Fruit fly (Drosophila melanogaster) whole organism, embryonic: Measurements from ENCODE around the gene tmod.

Source experiments
- Adf1 ChIP-seq: fragments of 200-800 bp; sonication (Bioruptor generic); IDR thresholded peaks from 2 replicates; pipeline ENCODE4 v1.3.6; 2022; ENCODE audit warnings: missing biosample characterization, missing genetic modification characterization
- Atf6 ChIP-seq: fragments of 200-800 bp; sonication (Bioruptor generic); IDR thresholded peaks from 2 replicates; pipeline ENCODE4 v1.3.6; 2022; ENCODE audit warnings: missing biosample characterization, missing genetic modification characterization
- CG10274 ChIP-seq: fragments of 200-800 bp; sonication (Bioruptor generic); optimal IDR thresholded peaks from 3 replicates; lab custom pipeline; 2017; ENCODE audit warnings: missing biosample characterization, mild to moderate bottlenecking, missing genetic modification characterization
- CG10366 ChIP-seq: fragments of 200-800 bp; sonication (Bioruptor generic); IDR thresholded peaks from 2 replicates; pipeline ENCODE4 v1.3.6; 2022; ENCODE audit warnings: missing biosample characterization, missing genetic modification characterization
- CG11398 ChIP-seq: fragments of 200-800 bp; sonication (Bioruptor generic); optimal IDR thresholded peaks from 2 replicates; lab custom pipeline; 2016; ENCODE audit warnings: missing biosample characterization, missing genetic modification characterization
- CG12391 ChIP-seq: fragments of 200-800 bp; sonication (Bioruptor generic); optimal IDR thresholded peaks from 3 replicates; lab custom pipeline; 2018; ENCODE audit warnings: missing biosample characterization, mild to moderate bottlenecking, missing genetic modification characterization, moderate library complexity
- CG13775 ChIP-seq: fragments of 200-800 bp; sonication (Bioruptor generic); optimal IDR thresholded peaks from 3 replicates; lab custom pipeline; 2017; ENCODE audit warnings: missing biosample characterization, mild to moderate bottlenecking, missing genetic modification characterization
- CG15696 ChIP-seq: fragments of 200-800 bp; sonication (Bioruptor generic); optimal IDR thresholded peaks from 2 replicates; lab custom pipeline; 2019; ENCODE audit warnings: missing biosample characterization, mild to moderate bottlenecking, missing genetic modification characterization, moderate library complexity
- CG16813 ChIP-seq: fragments of 200-800 bp; sonication (Bioruptor generic); IDR thresholded peaks from 3 replicates; pipeline ENCODE4 v1.3.6; 2022; ENCODE audit warnings: missing biosample characterization, missing genetic modification characterization; ENCODE audit not compliant: partially characterized antibody
- CG17612 ChIP-seq: fragments of 200-800 bp; sonication (Bioruptor generic); IDR thresholded peaks from 2 replicates; pipeline ENCODE4 v1.3.6; 2022; ENCODE audit warnings: missing biosample characterization, missing genetic modification characterization
- CG2889 ChIP-seq: fragments of 200-800 bp; sonication (Bioruptor generic); IDR thresholded peaks from 3 replicates; pipeline ENCODE4 v1.3.6; 2022; ENCODE audit warnings: missing biosample characterization, missing genetic modification characterization
- CG34224 ChIP-seq: fragments of 200-800 bp; sonication (Bioruptor generic); IDR thresholded peaks from 3 replicates; pipeline ENCODE4 v1.3.6; 2022; ENCODE audit warnings: missing biosample characterization, missing genetic modification characterization; ENCODE audit not compliant: partially characterized antibody
- CG3726 ChIP-seq: fragments of 200-800 bp; sonication (Bioruptor generic); IDR thresholded peaks from 3 replicates; pipeline ENCODE4, ENCODE4 v1.3.6; 2022; ENCODE audit warnings: missing biosample characterization, missing genetic modification characterization
- CG4617 ChIP-seq: fragments of 200-800 bp; sonication (Bioruptor generic); optimal IDR thresholded peaks from 3 replicates; lab custom pipeline; 2016; ENCODE audit warnings: missing biosample characterization, missing genetic modification characterization, borderline replicate concordance
- CG5245 ChIP-seq: fragments of 200-800 bp; sonication (Bioruptor generic); optimal IDR thresholded peaks from 3 replicates; lab custom pipeline; 2016; ENCODE audit warnings: missing biosample characterization, missing genetic modification characterization
- CG6254 ChIP-seq: fragments of 200-800 bp; sonication (Bioruptor generic); optimal IDR thresholded peaks from 3 replicates; lab custom pipeline; 2017; ENCODE audit warnings: mild to moderate bottlenecking, missing biosample characterization, missing genetic modification reagents, missing genetic modification characterization
- CG6272 ChIP-seq: fragments of 200-800 bp; sonication (Bioruptor generic); IDR thresholded peaks from 2 replicates; pipeline ENCODE4 v1.3.6; 2022; ENCODE audit warnings: missing biosample characterization, missing genetic modification characterization
- CG6689 ChIP-seq: fragments of 200-800 bp; sonication (Bioruptor generic); IDR thresholded peaks from 2 replicates; pipeline ENCODE4 v1.3.6; 2022; ENCODE audit warnings: missing biosample characterization, missing genetic modification characterization
- CG7271 ChIP-seq: fragments of 200-800 bp; sonication (Bioruptor generic); optimal IDR thresholded peaks from 2 replicates; lab custom pipeline; 2018; ENCODE audit warnings: missing biosample characterization, mild to moderate bottlenecking, missing genetic modification characterization, moderate library complexity
- CG7556 ChIP-seq: fragments of 200-800 bp; sonication (Bioruptor generic); optimal IDR thresholded peaks from 2 replicates; lab custom pipeline; 2017; ENCODE audit warnings: missing biosample characterization, mild to moderate bottlenecking, missing genetic modification characterization
- CG8478 ChIP-seq: fragments of >200 bp; optimal IDR thresholded peaks from 2 replicates; lab custom pipeline; 2018
- Deaf1 ChIP-seq: fragments of 200-800 bp; optimal IDR thresholded peaks from 3 replicates; lab custom pipeline; 2019; ENCODE audit warnings: missing biosample characterization, mild to moderate bottlenecking, missing genetic modification characterization, moderate library complexity
- Dip3 ChIP-seq: fragments of 200-800 bp; sonication (Bioruptor generic); optimal IDR thresholded peaks from 3 replicates; lab custom pipeline; 2016; ENCODE audit warnings: missing biosample characterization, missing genetic modification characterization
- H15 ChIP-seq: fragments of 200-800 bp; sonication (Bioruptor generic); IDR thresholded peaks from 3 replicates; pipeline ENCODE4 v1.3.6; 2022; ENCODE audit warnings: missing biosample characterization, missing genetic modification characterization
- HLH3B ChIP-seq: fragments of 200-800 bp; sonication (Bioruptor generic); IDR thresholded peaks from 2 replicates; pipeline ENCODE4 v1.3.6; 2022; ENCODE audit warnings: missing biosample characterization, missing genetic modification characterization
- Hand ChIP-seq: fragments of 200-800 bp; sonication (Bioruptor generic); optimal IDR thresholded peaks from 2 replicates; lab custom pipeline; 2017; ENCODE audit warnings: mild to moderate bottlenecking, missing biosample characterization, missing genetic modification reagents, missing genetic modification characterization
- Mes4 ChIP-seq: fragments of 200-800 bp; sonication (Bioruptor generic); optimal IDR thresholded peaks from 2 replicates; lab custom pipeline; 2016; ENCODE audit warnings: missing biosample characterization, missing genetic modification characterization
- Xrp1 ChIP-seq: fragments of 200-800 bp; sonication (Bioruptor generic); IDR thresholded peaks from 2 replicates; pipeline ENCODE4 v1.3.6; 2022; ENCODE audit warnings: missing biosample characterization, missing genetic modification characterization
- aop ChIP-seq: fragments of 200-800 bp; sonication (Bioruptor generic); IDR thresholded peaks from 2 replicates; pipeline ENCODE4 v1.3.6; 2022; ENCODE audit warnings: missing biosample characterization, missing genetic modification characterization
- cad ChIP-seq: fragments of >200 bp; optimal IDR thresholded peaks from 2 replicates; lab custom pipeline; 2017; ENCODE audit warnings: missing biosample characterization, missing genetic modification characterization
- chm ChIP-seq: fragments of 200-800 bp; sonication (Bioruptor generic); IDR thresholded peaks from 2 replicates; pipeline ENCODE4 v1.3.6; 2022; ENCODE audit warnings: missing biosample characterization, missing genetic modification characterization
- dan ChIP-seq: fragments of 200-800 bp; sonication (Bioruptor generic); IDR thresholded peaks from 2 replicates; pipeline ENCODE4 v1.3.6; 2022; ENCODE audit warnings: missing biosample characterization, missing genetic modification characterization
- danr ChIP-seq: fragments of 200-800 bp; sonication (Bioruptor generic); IDR thresholded peaks from 2 replicates; pipeline ENCODE4 v1.3.6; 2022; ENCODE audit warnings: missing biosample characterization, missing genetic modification characterization
- dati ChIP-seq: fragments of 200-800 bp; sonication (Bioruptor generic); IDR thresholded peaks from 2 replicates; pipeline ENCODE4 v1.3.6; 2022; ENCODE audit warnings: missing biosample characterization, missing genetic modification characterization
- fd64A ChIP-seq: fragments of 200-800 bp; sonication (Bioruptor generic); optimal IDR thresholded peaks from 3 replicates; lab custom pipeline; 2018; ENCODE audit warnings: missing biosample characterization, mild to moderate bottlenecking, missing genetic modification characterization
- ftz-f1 ChIP-seq: fragments of 200-800 bp; sonication (Bioruptor generic); optimal IDR thresholded peaks from 2 replicates; lab custom pipeline; 2016; ENCODE audit warnings: missing biosample characterization, missing genetic modification characterization
- gem ChIP-seq: fragments of 200-800 bp; sonication (Bioruptor generic); optimal IDR thresholded peaks from 2 replicates; lab custom pipeline; 2019; ENCODE audit warnings: missing biosample characterization, mild to moderate bottlenecking, missing genetic modification characterization, moderate library complexity
- h ChIP-seq: fragments of >200 bp; optimal IDR thresholded peaks from 2 replicates; lab custom pipeline; 2017
- jigr1 ChIP-seq: fragments of 200-800 bp; sonication (Bioruptor generic); IDR thresholded peaks from 3 replicates; pipeline ENCODE4 v1.3.6; 2022; ENCODE audit warnings: missing biosample characterization, missing genetic modification characterization
- kay ChIP-seq: fragments of 200-800 bp; sonication (Bioruptor generic); optimal IDR thresholded peaks from 2 replicates; lab custom pipeline; 2016; ENCODE audit warnings: missing biosample characterization, missing genetic modification characterization
- lbe ChIP-seq: fragments of 200-800 bp; sonication (Bioruptor generic); optimal IDR thresholded peaks from 2 replicates; lab custom pipeline; 2016; ENCODE audit warnings: missing biosample characterization, mild to moderate bottlenecking, missing genetic modification characterization
- lilli ChIP-seq: fragments of 200-800 bp; sonication (Bioruptor generic); optimal IDR thresholded peaks from 3 replicates; lab custom pipeline; 2016; ENCODE audit warnings: missing biosample characterization, missing genetic modification characterization
- nmo ChIP-seq: fragments of 200-800 bp; sonication (Bioruptor generic); optimal IDR thresholded peaks from 2 replicates; lab custom pipeline; 2018; ENCODE audit warnings: missing biosample characterization, mild to moderate bottlenecking, missing genetic modification characterization, moderate library complexity
- p53 ChIP-seq: fragments of 200-800 bp; sonication (Bioruptor generic); optimal IDR thresholded peaks from 2 replicates; lab custom pipeline; 2016; ENCODE audit warnings: missing biosample characterization, missing genetic modification characterization
- pfk ChIP-seq: fragments of 200-800 bp; sonication (Bioruptor generic); optimal IDR thresholded peaks from 2 replicates; lab custom pipeline; 2018; ENCODE audit warnings: missing biosample characterization, mild to moderate bottlenecking, missing genetic modification characterization, moderate library complexity
- pum ChIP-seq: fragments of 200-800 bp; sonication (Bioruptor generic); optimal IDR thresholded peaks from 2 replicates; lab custom pipeline; 2016; ENCODE audit warnings: missing biosample characterization, missing genetic modification characterization
- repo ChIP-seq: fragments of 200-800 bp; sonication (Bioruptor generic); optimal IDR thresholded peaks from 2 replicates; lab custom pipeline; 2016; ENCODE audit warnings: missing biosample characterization, missing genetic modification characterization
- row ChIP-seq: fragments of 200-800 bp; sonication (Bioruptor generic); IDR thresholded peaks from 3 replicates; pipeline ENCODE4 v1.3.6; 2022; ENCODE audit warnings: missing biosample characterization, missing genetic modification characterization
- sug ChIP-seq: fragments of 200-800 bp; optimal IDR thresholded peaks from 2 replicates; lab custom pipeline; 2019; ENCODE audit warnings: missing biosample characterization, mild to moderate bottlenecking, missing genetic modification characterization, moderate library complexity
- vfl ChIP-seq: fragments of 200-800 bp; sonication (Bioruptor generic); optimal IDR thresholded peaks from 2 replicates; lab custom pipeline; 2016; ENCODE audit warnings: missing biosample characterization, missing genetic modification characterization
- zf30C ChIP-seq: fragments of 200-800 bp; sonication (Bioruptor generic); optimal IDR thresholded peaks from 3 replicates; lab custom pipeline; 2018; ENCODE audit warnings: missing biosample characterization, mild to moderate bottlenecking, missing genetic modification characterization

tmod gene

DNA sequence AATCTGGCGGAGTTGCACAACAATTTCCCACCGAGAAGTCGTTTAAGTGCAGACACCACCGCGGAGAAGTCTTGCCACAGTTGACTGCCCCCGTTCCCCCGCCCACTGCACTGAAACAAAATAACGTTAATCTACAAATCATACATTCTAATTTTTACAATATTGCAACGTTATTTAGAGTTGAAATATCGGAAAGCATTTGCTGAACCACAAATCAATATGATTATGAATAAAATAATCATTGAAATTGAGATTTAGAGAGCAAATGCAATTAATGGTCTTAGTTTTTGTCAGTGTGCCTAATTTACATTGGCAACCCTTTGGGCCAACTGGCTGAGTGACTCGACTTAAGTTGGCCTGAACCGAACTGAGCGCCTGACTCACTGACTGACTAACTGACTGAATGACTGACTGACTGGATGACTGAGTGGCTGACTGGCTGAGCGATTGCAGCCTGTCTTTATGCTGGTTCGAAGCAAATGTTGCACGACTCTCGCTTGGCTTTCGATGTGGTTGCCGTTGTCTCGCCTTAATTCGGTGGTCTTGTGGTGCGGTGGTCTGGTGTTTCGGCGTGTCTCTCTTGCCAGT lies 38.2 kb downstream of the tmod start (continued):
- no peak for TF ChIP-seq CG7271
- TF ChIP-seq sug (tag; lab: Kevin White, UChicago), result peak; percentile 35
- no peak for TF ChIP-seq cad (GFP tag; lab: Kevin White, UChicago)
- TF ChIP-seq kay, result peak; percentile 45
- TF ChIP-seq jigr1, result 0 out of 3 replicates have a peak, but pooled peaks have one; percentile 35
- peak; percentile 41; the same call in 1 of the 2 replicates for TF ChIP-seq danr (GFP tag; lab: Robert Waterston, UW)
- TF ChIP-seq dan (GFP tag; lab: Robert Waterston, UW), result 0 out of 2 replicates have a peak, but pooled peaks have one; percentile 31
- peak; percentile 86 for TF ChIP-seq CG12391
- TF ChIP-seq CG3726 (GFP tag; lab: Robert Waterston, UW), result 0 out of 3 replicates have a peak, but pooled peaks have one; percentile 50
- peak; percentile 51; the same call in 1 of the 2 replicates for TF ChIP-seq dati (GFP tag; lab: Robert Waterston, UW)
- peak; percentile 36; the same call in 1 of the 2 replicates for TF ChIP-seq CG17612
- peak; percentile 20 for TF ChIP-seq p53 (GFP tag; lab: Kevin White, UChicago)
- peak; percentile 80 for TF ChIP-seq nmo (GFP tag; lab: Kevin White, UChicago)
- TF ChIP-seq aop (GFP tag; lab: Robert Waterston, UW), result no peak
- no peak for TF ChIP-seq vfl (GFP tag; lab: Kevin White, UChicago)
- TF ChIP-seq repo, result no peak
- TF ChIP-seq CG7556 (GFP tag; lab: Kevin White, UChicago), result peak; percentile 82
- TF ChIP-seq HLH3B (GFP tag; lab: Robert Waterston, UW), result peak; percentile 84
- peak; percentile 68 for TF ChIP-seq pum (GFP tag; lab: Kevin White, UChicago)
- TF ChIP-seq CG11398 (GFP tag; lab: Kevin White, UChicago), result peak; percentile 62
- peak; percentile 87 for TF ChIP-seq Xrp1 (GFP tag; lab: Robert Waterston, UW)
- no peak for TF ChIP-seq Dip3 (GFP tag; lab: Kevin White, UChicago)
- no peak for TF ChIP-seq CG4617 (GFP tag; lab: Kevin White, UChicago)
- peak; percentile 77 for TF ChIP-seq zf30C
- TF ChIP-seq CG8478 (lab: Kevin White, UChicago), result no peak
- TF ChIP-seq row (GFP tag; lab: Robert Waterston, UW), result peak; percentile 84
- peak; percentile 44 for TF ChIP-seq fd64A (GFP tag; lab: Kevin White, UChicago)
- peak; percentile 82 for TF ChIP-seq chm (GFP tag; lab: Robert Waterston, UW)
- TF ChIP-seq CG6272, result peak; percentile 57
- peak; percentile 61 for TF ChIP-seq lilli (GFP tag; lab: Kevin White, UChicago)
- peak; percentile 80 for TF ChIP-seq CG10366 (GFP tag; lab: Robert Waterston, UW)
- TF ChIP-seq Hand (GFP tag; lab: Kevin White, UChicago), result no peak
- TF ChIP-seq h (lab: Kevin White, UChicago), result no peak
- TF ChIP-seq CG15696, result peak; percentile 47
- TF ChIP-seq ftz-f1 (GFP tag; lab: Kevin White, UChicago), result no peak
- TF ChIP-seq CG2889 (GFP tag; lab: Robert Waterston, UW), result peak; percentile 42; the same call in 1 of the 3 replicates
- peak; percentile 28 for TF ChIP-seq CG10274 (GFP tag; lab: Kevin White, UChicago)
- TF ChIP-seq Deaf1 (tag; lab: Kevin White, UChicago), result no peak
- peak; percentile 87 for TF ChIP-seq lbe (GFP tag; lab: Kevin White, UChicago)
- TF ChIP-seq Atf6 (GFP tag; lab: Robert Waterston, UW), result peak; percentile 71; the same call in 1 of the 2 replicates
- TF ChIP-seq Mes4 (GFP tag; lab: Kevin White, UChicago), result peak; percentile 58
- TF ChIP-seq CG16813 (GFP tag; lab: Robert Waterston, UW), result no peak
- peak; percentile 81 for TF ChIP-seq CG6689 (GFP tag; lab: Robert Waterston, UW)
- TF ChIP-seq Adf1 (GFP tag; lab: Robert Waterston, UW), result no peak
- TF ChIP-seq CG6254 (GFP tag; lab: Kevin White, UChicago), result peak; percentile 69
- peak; percentile 47; the same call in 2 of the 3 replicates for TF ChIP-seq H15 (GFP tag; lab: Robert Waterston, UW)
- no peak for TF ChIP-seq CG34224
- TF ChIP-seq CG5245 (GFP tag; lab: Kevin White, UChicago), result peak; percentile 81
- TF ChIP-seq CG13775 (GFP tag; lab: Kevin White, UChicago), result peak; percentile 57
- no peak for TF ChIP-seq pfk (GFP tag; lab: Kevin White, UChicago)
- peak; percentile 91 for TF ChIP-seq gem (tag; lab: Kevin White, UChicago)
